Worm (Caenorhabditis elegans) whole organism, young adult: Measurements from ENCODE around the gene snrp-200.

Experiments used
- B0019.2 ChIP-seq: fragments of 200-800 bp; sonication (Bioruptor generic); conservative IDR thresholded peaks from 2 replicates; pipeline ENCODE4 v1.3.6; 2022; ENCODE audit warnings: missing genetic modification reagents, missing genetic modification characterization, missing compliant biosample characterization
- B0261.1 ChIP-seq: sonication (generic microtip); optimal IDR thresholded peaks from 2 replicates; lab custom pipeline; 2016; ENCODE audit warnings: mild to moderate bottlenecking, missing genetic modification characterization, moderate library complexity, missing compliant biosample characterization
- F10E7.11 ChIP-seq: sonication (generic microtip); optimal IDR thresholded peaks from 2 replicates; lab custom pipeline; 2017; ENCODE audit warnings: mild to moderate bottlenecking, missing genetic modification characterization, moderate library complexity, missing compliant biosample characterization
- F22D6.2 ChIP-seq: sonication (generic microtip); optimal IDR thresholded peaks from 2 replicates; lab custom pipeline; 2016; ENCODE audit warnings: mild to moderate bottlenecking, missing genetic modification characterization, missing compliant biosample characterization
- F52B5.7 ChIP-seq: sonication (generic microtip); optimal IDR thresholded peaks from 2 replicates; lab custom pipeline; 2016; ENCODE audit warnings: mild to moderate bottlenecking, missing genetic modification characterization, missing compliant biosample characterization
- F55B11.4 ChIP-seq: sonication (generic microtip); optimal IDR thresholded peaks from 2 replicates; lab custom pipeline; 2016; ENCODE audit warnings: missing compliant biosample characterization, missing genetic modification characterization, borderline replicate concordance; ENCODE audit not compliant: insufficient read depth
- F57A8.1 ChIP-seq: fragments of 200-800 bp; sonication (Bioruptor generic); optimal IDR thresholded peaks from 2 replicates; lab custom pipeline; 2018; ENCODE audit warnings: mild to moderate bottlenecking, missing genetic modification characterization, moderate library complexity, missing compliant biosample characterization
- T07F8.4 ChIP-seq: sonication (generic microtip); optimal IDR thresholded peaks from 2 replicates; lab custom pipeline; 2016; ENCODE audit warnings: mild to moderate bottlenecking, missing genetic modification characterization, moderate library complexity, missing compliant biosample characterization
- Y53G8AR.9 ChIP-seq: fragments of 200-800 bp; sonication (Bioruptor generic); conservative IDR thresholded peaks from 2 replicates; pipeline ENCODE4 v1.3.6; 2022; ENCODE audit warnings: missing genetic modification reagents, missing genetic modification characterization, missing compliant biosample characterization
- Y56A3A.18 ChIP-seq: fragments of 200-800 bp; sonication (Bioruptor generic); IDR thresholded peaks from 2 replicates; pipeline ENCODE4 v1.3.6; 2022; ENCODE audit warnings: missing genetic modification reagents, missing genetic modification characterization, missing compliant biosample characterization
- akir-1 ChIP-seq: fragments of 200-800 bp; sonication (Bioruptor generic); optimal IDR thresholded peaks from 2 replicates; lab custom pipeline; 2018; ENCODE audit warnings: mild to moderate bottlenecking, missing genetic modification characterization, moderate library complexity, missing compliant biosample characterization
- athp-1 ChIP-seq: sonication (generic microtip); optimal IDR thresholded peaks from 2 replicates; lab custom pipeline; 2017; ENCODE audit warnings: mild to moderate bottlenecking, missing genetic modification characterization, missing compliant biosample characterization
- attf-6 ChIP-seq: fragments of 200-800 bp; sonication (Bioruptor generic); IDR thresholded peaks from 2 replicates; pipeline ENCODE4 v1.3.6; 2022; ENCODE audit warnings: missing genetic modification reagents, missing genetic modification characterization, missing compliant biosample characterization
- bed-1 ChIP-seq: fragments of 200-800 bp; sonication (Bioruptor generic); IDR thresholded peaks from 2 replicates; pipeline ENCODE4 v1.3.6; 2022; ENCODE audit warnings: missing genetic modification reagents, missing genetic modification characterization, missing compliant biosample characterization
- bed-2 ChIP-seq: fragments of 200-800 bp; sonication (Bioruptor generic); IDR thresholded peaks from 2 replicates; pipeline ENCODE4 v1.3.6; 2022; ENCODE audit warnings: missing genetic modification reagents, missing genetic modification characterization, missing compliant biosample characterization
- cebp-1 ChIP-seq, 2 experiments: fragments of 200-800 bp in 1 of 2; sonication (Bioruptor generic) in 1 of 2; sonication (generic microtip) in 1 of 2; IDR thresholded peaks in 1 of 2; optimal IDR thresholded peaks in 1 of 2; 2 replicates each; pipeline versions ENCODE4 v1.3.6 to Lab custom; 2017 to 2022; ENCODE audit warnings: missing compliant biosample characterization in 2 of 2, missing genetic modification characterization in 2 of 2, mild to moderate bottlenecking in 1 of 2, missing genetic modification reagents in 1 of 2, moderate library complexity in 1 of 2
- cebp-2 ChIP-seq: fragments of 200-800 bp; sonication (Bioruptor generic); IDR thresholded peaks from 2 replicates; pipeline ENCODE4 v1.3.6; 2022; ENCODE audit warnings: missing genetic modification characterization, missing compliant biosample characterization
- ceh-100 ChIP-seq: fragments of 200-800 bp; sonication (Bioruptor generic); IDR thresholded peaks from 2 replicates; pipeline ENCODE4 v1.3.6; 2022; ENCODE audit warnings: missing genetic modification reagents, missing genetic modification characterization, missing compliant biosample characterization
- die-1 ChIP-seq: sonication (generic microtip); optimal IDR thresholded peaks from 2 replicates; lab custom pipeline; 2016; ENCODE audit warnings: missing genotype, mild to moderate bottlenecking, missing genetic modification characterization, missing compliant biosample characterization
- dox-1 ChIP-seq: fragments of 200-800 bp; sonication (Bioruptor generic); IDR thresholded peaks from 2 replicates; pipeline ENCODE4 v1.3.6; 2022; ENCODE audit warnings: missing genetic modification reagents, missing genetic modification characterization, missing compliant biosample characterization
- him-1 ChIP-seq: sonication (generic microtip); optimal IDR thresholded peaks from 2 replicates; lab custom pipeline; 2016; ENCODE audit warnings: missing genotype, missing genetic modification reagents, missing genetic modification characterization, missing compliant biosample characterization
- hlh-26 ChIP-seq: fragments of 200-800 bp; sonication (Bioruptor generic); conservative IDR thresholded peaks from 2 replicates; pipeline ENCODE4 v1.3.6; 2022; ENCODE audit warnings: missing genetic modification reagents, missing genetic modification characterization, missing compliant biosample characterization
- hmg-20 ChIP-seq: fragments of 200-800 bp; sonication (Bioruptor generic); IDR thresholded peaks from 2 replicates; pipeline ENCODE4 v1.3.6; 2022; ENCODE audit warnings: missing genetic modification reagents, missing genetic modification characterization, missing compliant biosample characterization
- hrde-1 ChIP-seq: sonication (generic microtip); optimal IDR thresholded peaks from 2 replicates; lab custom pipeline; 2016; ENCODE audit warnings: missing genetic modification characterization, mild to moderate bottlenecking, missing compliant biosample characterization, moderate library complexity, missing genotype, missing genetic modification reagents, borderline replicate concordance
- hsf-1 ChIP-seq: fragments of 200-800 bp; sonication (Bioruptor generic); IDR thresholded peaks from 2 replicates; pipeline ENCODE4 v1.3.6; 2022; ENCODE audit warnings: missing genetic modification reagents, missing genetic modification characterization, missing compliant biosample characterization
- let-526 ChIP-seq: fragments of 200-800 bp; sonication (Bioruptor generic); IDR thresholded peaks from 2 replicates; pipeline ENCODE4 v1.3.6; 2022; ENCODE audit warnings: missing genetic modification reagents, missing genetic modification characterization, missing compliant biosample characterization
- lin-26 ChIP-seq: fragments of 200-800 bp; sonication (Bioruptor generic); IDR thresholded peaks from 2 replicates; pipeline ENCODE4 v1.3.6; 2022; ENCODE audit warnings: missing genetic modification reagents, missing genetic modification characterization, missing compliant biosample characterization
- lin-35 ChIP-seq, 3 experiments: fragments of 150-350 bp in 2 of 3; sonication (generic microtip) in 1 of 3; optimal IDR thresholded peaks; 2 replicates each; lab custom pipeline; 2014 to 2018; ENCODE audit warnings: missing biosample characterization in 3 of 3, missing genetic modification characterization in 3 of 3, missing genetic modification reagents in 3 of 3
- lin-54 ChIP-seq: fragments of 200-800 bp; sonication (Bioruptor generic); optimal IDR thresholded peaks from 2 replicates; lab custom pipeline; 2018; ENCODE audit warnings: mild to moderate bottlenecking, missing genetic modification characterization, missing compliant biosample characterization
- lir-1 ChIP-seq: fragments of 200-800 bp; sonication (Bioruptor generic); conservative IDR thresholded peaks from 2 replicates; pipeline ENCODE4 v1.3.6; 2022; ENCODE audit warnings: missing genetic modification reagents, missing genetic modification characterization, missing compliant biosample characterization
- madf-10 ChIP-seq: sonication (generic microtip); optimal IDR thresholded peaks from 2 replicates; lab custom pipeline; 2016; ENCODE audit warnings: mild to moderate bottlenecking, missing genetic modification characterization, missing compliant biosample characterization
- madf-3 ChIP-seq: fragments of 200-800 bp; sonication (Bioruptor generic); IDR thresholded peaks from 2 replicates; pipeline ENCODE4 v1.3.6; 2022; ENCODE audit warnings: missing genetic modification reagents, missing genetic modification characterization, missing compliant biosample characterization
- madf-8 ChIP-seq: fragments of 200-800 bp; sonication (Bioruptor generic); conservative IDR thresholded peaks from 2 replicates; pipeline ENCODE4 v1.3.6; 2022; ENCODE audit warnings: missing genetic modification reagents, missing genetic modification characterization, missing compliant biosample characterization
- mes-4 ChIP-seq: sonication (generic microtip); optimal IDR thresholded peaks from 2 replicates; lab custom pipeline; 2016; ENCODE audit warnings: missing genotype, missing genetic modification characterization, missing compliant biosample characterization
- nfya-1 ChIP-seq: sonication (generic microtip); optimal IDR thresholded peaks from 2 replicates; lab custom pipeline; 2017; ENCODE audit warnings: antibody characterized with exemption, missing compliant biosample characterization, missing genetic modification characterization, borderline replicate concordance; ENCODE audit not compliant: insufficient read depth
- nfyb-1 ChIP-seq: fragments of 200-800 bp; sonication (Bioruptor generic); IDR thresholded peaks from 2 replicates; pipeline ENCODE4 v1.3.6; 2022; ENCODE audit warnings: missing genetic modification reagents, missing genetic modification characterization, missing compliant biosample characterization
- pbrm-1 ChIP-seq: fragments of 200-800 bp; sonication (Bioruptor generic); IDR thresholded peaks from 2 replicates; pipeline ENCODE4 v1.3.6; 2022; ENCODE audit warnings: missing genetic modification reagents, missing genetic modification characterization, missing compliant biosample characterization
- rcor-1 ChIP-seq: fragments of 200-800 bp; sonication (Bioruptor generic); IDR thresholded peaks from 2 replicates; pipeline ENCODE4 v1.3.6; 2022; ENCODE audit warnings: missing genetic modification reagents, missing genetic modification characterization, missing compliant biosample characterization
- repo-1 ChIP-seq: sonication (generic microtip); optimal IDR thresholded peaks from 2 replicates; lab custom pipeline; 2017; ENCODE audit warnings: mild to moderate bottlenecking, missing genetic modification characterization, missing compliant biosample characterization
- rpc-1 ChIP-seq, 2 experiments: fragments of 150-350 bp in 1 of 2; sonication (generic microtip) in 1 of 2; optimal IDR thresholded peaks; 2 replicates each; lab custom pipeline; 2014 to 2018; ENCODE audit warnings: missing biosample characterization in 1 of 2, missing genetic modification characterization in 1 of 2, missing genetic modification reagents in 1 of 2, missing genotype in 1 of 2
- sea-2 ChIP-seq: fragments of 200-800 bp; sonication (Bioruptor generic); IDR thresholded peaks from 2 replicates; pipeline ENCODE4 v1.3.6; 2022; ENCODE audit warnings: missing genetic modification characterization, missing compliant biosample characterization
- somi-1 ChIP-seq: fragments of 200-800 bp; sonication (Bioruptor generic); optimal IDR thresholded peaks from 2 replicates; lab custom pipeline; 2018; ENCODE audit warnings: mild to moderate bottlenecking, missing genetic modification characterization, missing compliant biosample characterization
- tbp1 ChIP-seq: fragments of 200-800 bp; sonication (Bioruptor generic); optimal IDR thresholded peaks from 2 replicates; lab custom pipeline; 2018; ENCODE audit warnings: mild to moderate bottlenecking, missing genetic modification characterization, missing compliant biosample characterization
- tlf-1 ChIP-seq: fragments of 200-800 bp; sonication (Bioruptor generic); optimal IDR thresholded peaks from 2 replicates; lab custom pipeline; 2018; ENCODE audit warnings: mild to moderate bottlenecking, missing genetic modification characterization, missing compliant biosample characterization
- zfh-2 ChIP-seq: fragments of 200-800 bp; sonication (Bioruptor generic); conservative IDR thresholded peaks from 2 replicates; pipeline ENCODE4 v1.3.6; 2022; ENCODE audit warnings: missing genetic modification reagents, missing genetic modification characterization, missing compliant biosample characterization
- ztf-28 ChIP-seq: fragments of 200-800 bp; sonication (Bioruptor generic); IDR thresholded peaks from 2 replicates; pipeline ENCODE4 v1.3.6; 2022; ENCODE audit warnings: missing genetic modification reagents, missing genetic modification characterization, missing compliant biosample characterization
- ztf-6 ChIP-seq: fragments of 200-800 bp; sonication (Bioruptor generic); IDR thresholded peaks from 2 replicates; pipeline ENCODE4 v1.3.6; 2022; ENCODE audit warnings: missing genetic modification reagents, missing genetic modification characterization, missing compliant biosample characterization

Gene snrp-200

DNA sequence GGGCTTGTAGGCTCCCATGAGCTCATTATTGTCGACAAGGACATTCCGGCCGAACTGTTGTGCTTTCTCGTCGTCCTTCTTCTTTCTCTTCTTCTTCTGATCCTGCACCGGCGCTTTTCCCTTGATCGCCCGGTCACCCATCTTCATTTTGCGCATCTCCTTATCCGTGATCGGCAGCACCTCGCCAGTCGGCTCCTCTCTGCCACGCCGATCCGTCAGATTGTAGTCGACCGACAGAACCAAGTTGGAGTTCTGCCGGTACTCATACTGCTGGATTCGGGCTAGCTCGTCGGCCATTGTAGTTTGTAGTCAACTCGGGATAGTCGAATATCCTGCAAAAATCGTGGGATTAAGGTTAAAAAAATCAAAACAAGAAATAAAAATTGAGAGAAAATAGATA is at the start of gene snrp-200 (continued):
- TF ChIP-seq madf-8 (GFP tag; lab: Robert Waterston, UW), result no peak
- peak; percentile 23 for TF ChIP-seq F57A8.1 (GFP tag; lab: Kevin White, UChicago)
- TF ChIP-seq repo-1, result no peak
- TF ChIP-seq somi-1 (GFP tag; lab: Kevin White, UChicago), result no peak
- TF ChIP-seq him-1 (tag; lab: Kevin White, UChicago), result no peak
- 0 out of 2 replicates have a peak, but pooled peaks have one; percentile 7 for TF ChIP-seq hmg-20 (GFP tag; lab: Robert Waterston, UW)
- TF ChIP-seq hrde-1 (tag; lab: Kevin White, UChicago), result peak; percentile 73
- no peak for TF ChIP-seq mes-4 (tag; lab: Kevin White, UChicago)
- TF ChIP-seq bed-1 (GFP tag; lab: Robert Waterston, UW), result no peak
- no peak for TF ChIP-seq F10E7.11 (tag; lab: Kevin White, UChicago)
- no peak for TF ChIP-seq rpc-1 (optimal IDR thresholded peaks at IDR 0.05; lab: Kevin White, UChicago)
- TF ChIP-seq rpc-1 (tag; optimal IDR thresholded peaks at IDR 0.05; lab: Kevin White, UChicago), result no peak
- TF ChIP-seq cebp-2, result no peak
- TF ChIP-seq madf-10 (tag; lab: Kevin White, UChicago), result no peak
- TF ChIP-seq lin-35 (GFP tag; optimal IDR thresholded peaks at IDR 0.05; lab: Kevin White, UChicago), result no peak
- no peak for TF ChIP-seq let-526 (GFP tag; lab: Robert Waterston, UW)
- TF ChIP-seq tlf-1 (GFP tag; lab: Kevin White, UChicago), result no peak
- peak; percentile 0 for TF ChIP-seq lin-54 (GFP tag; lab: Kevin White, UChicago)
- no peak for TF ChIP-seq T07F8.4 (tag; lab: Kevin White, UChicago)
- TF ChIP-seq lin-26, result peak; percentile 54; the same call in 1 of the 2 replicates
- no peak for TF ChIP-seq F22D6.2 (tag; lab: Kevin White, UChicago)
- TF ChIP-seq athp-1, result peak; percentile 74
- TF ChIP-seq bed-2, result no peak
- peak; percentile 93 for TF ChIP-seq F52B5.7 (tag; lab: Kevin White, UChicago)
- TF ChIP-seq cebp-1 (GFP tag; IDR thresholded peaks at IDR 0.05; lab: Robert Waterston, UW), result no peak
- peak; percentile 13 for TF ChIP-seq cebp-1 (tag; optimal IDR thresholded peaks at IDR 0.05; lab: Kevin White, UChicago)
- peak; percentile 73 for TF ChIP-seq Y53G8AR.9
- no peak for TF ChIP-seq tbp1 (GFP tag; lab: Kevin White, UChicago)
- TF ChIP-seq ztf-6 (GFP tag; lab: Robert Waterston, UW), result no peak
- no peak for TF ChIP-seq die-1 (tag; lab: Kevin White, UChicago)
- TF ChIP-seq zfh-2, result peak; percentile 76
- TF ChIP-seq hsf-1 (GFP tag; lab: Robert Waterston, UW), result peak; percentile 84
- peak; percentile 68; the same call in 1 of the 2 replicates for TF ChIP-seq attf-6 (GFP tag; lab: Robert Waterston, UW)
- peak; percentile 83 for TF ChIP-seq madf-3 (GFP tag; lab: Robert Waterston, UW)
- no peak for TF ChIP-seq ztf-28 (GFP tag; lab: Robert Waterston, UW)
- no peak for TF ChIP-seq nfya-1 (tag; lab: Kevin White, UChicago)
- no peak for TF ChIP-seq B0019.2 (GFP tag; lab: Robert Waterston, UW)
- TF ChIP-seq akir-1 (GFP tag; lab: Kevin White, UChicago), result no peak
- peak; percentile 58; the same call in 1 of the 2 replicates for TF ChIP-seq Y56A3A.18 (GFP tag; lab: Robert Waterston, UW)
- peak; percentile 56; the same call in 1 of the 2 replicates for TF ChIP-seq ceh-100 (GFP tag; lab: Robert Waterston, UW)
- no peak for TF ChIP-seq sea-2 (GFP tag; lab: Robert Waterston, UW)
- TF ChIP-seq lir-1 (GFP tag; lab: Robert Waterston, UW), result no peak
- no peak for TF ChIP-seq B0261.1
- peak; percentile 45; the same call in 1 of the 2 replicates for TF ChIP-seq nfyb-1 (GFP tag; lab: Robert Waterston, UW)
- no peak for TF ChIP-seq F55B11.4 (tag; lab: Kevin White, UChicago)
- no peak for TF ChIP-seq pbrm-1 (GFP tag; lab: Robert Waterston, UW)
- TF ChIP-seq rcor-1 (GFP tag; lab: Robert Waterston, UW), result no peak
- TF ChIP-seq dox-1 (GFP tag; lab: Robert Waterston, UW), result 0 out of 2 replicates have a peak, but pooled peaks have one; percentile 24
- no peak for TF ChIP-seq hlh-26 (GFP tag; lab: Robert Waterston, UW)
